Worm (Caenorhabditis elegans) whole organism, L1 larva: ENCODE results near the gene T19D12.4.

Experiments used
- ama-1 ChIP-seq: fragments of 150-350 bp; optimal IDR thresholded peaks from 2 replicates; lab custom pipeline; 2014
- ceh-88 ChIP-seq: fragments of 200-800 bp; sonication (Bioruptor generic); IDR thresholded peaks from 2 replicates; pipeline ENCODE4 v1.3.6; 2022; ENCODE audit warnings: missing genetic modification characterization, missing compliant biosample characterization
- efl-1 ChIP-seq, 4 experiments: fragments of 150-350 bp; optimal IDR thresholded peaks in 3 of 4; peaks in 1 of 4; 1 replicate in 1 of 4; 2 replicates in 3 of 4; lab custom pipeline; 2014; ENCODE audit warnings: missing biosample characterization in 2 of 4, missing genetic modification characterization in 2 of 4, missing genetic modification reagents in 2 of 4
- egl-27 ChIP-seq, 2 experiments: fragments of 150-350 bp in 1 of 2; sonication (generic microtip); optimal IDR thresholded peaks; 3 replicates each; lab custom pipeline; 2017 to 2018; ENCODE audit warnings: missing biosample characterization in 2 of 2, missing genetic modification characterization in 2 of 2, missing genetic modification reagents in 2 of 2
- lin-13 ChIP-seq: fragments of 150-350 bp; optimal IDR thresholded peaks from 2 replicates; lab custom pipeline; 2014; ENCODE audit warnings: missing biosample characterization, missing genetic modification reagents, missing genetic modification characterization
- lin-35 ChIP-seq, 2 experiments: fragments of 150-350 bp; optimal IDR thresholded peaks; 2 replicates each; lab custom pipeline; 2014; ENCODE audit warnings: missing biosample characterization in 2 of 2, missing genetic modification characterization in 2 of 2, missing genetic modification reagents in 2 of 2
- nhr-19 ChIP-seq: fragments of 200-800 bp; sonication (Bioruptor generic); conservative IDR thresholded peaks from 2 replicates; pipeline ENCODE4 v1.3.6; 2022; ENCODE audit warnings: missing genetic modification characterization, missing compliant biosample characterization
- nhr-237 ChIP-seq: fragments of 150-350 bp; optimal IDR thresholded peaks from 2 replicates; lab custom pipeline; 2014; ENCODE audit warnings: missing biosample characterization, missing genetic modification characterization
- nhr-77 ChIP-seq: fragments of 150-350 bp; optimal IDR thresholded peaks from 2 replicates; lab custom pipeline; 2014; ENCODE audit warnings: missing biosample characterization, missing genetic modification characterization
- tlp-1 ChIP-seq: fragments of 150-350 bp; optimal IDR thresholded peaks from 2 replicates; lab custom pipeline; 2014; ENCODE audit warnings: missing biosample characterization, missing genetic modification characterization
- ztf-4 ChIP-seq: fragments of 150-350 bp; optimal IDR thresholded peaks from 2 replicates; lab custom pipeline; 2014; ENCODE audit warnings: missing biosample characterization, missing genetic modification characterization

ce11 chrII:6594151-6594550, 36.8 kb upstream of the T19D12.4 start, which contains the start of gene aipr-1:
- TF ChIP-seq nhr-237 (tag; lab: Kevin White, UChicago) (no peak), tlp-1 (tag; lab: Kevin White, UChicago) (no peak), lin-35 (GFP tag; optimal IDR thresholded peaks at IDR 0.05; lab: Kevin White, UChicago) (no peak), nhr-19 (GFP tag; lab: Robert Waterston, UW) (no peak), efl-1 (optimal IDR thresholded peaks at IDR 0.05; lab: Kevin White, UChicago) (no peak), efl-1 (GFP tag; optimal IDR thresholded peaks at IDR 0.05 in 1 of 2; lab: Kevin White, UChicago) (no peak), nhr-77 (tag; lab: Kevin White, UChicago) (no peak), ama-1 (no peak), ceh-88 (GFP tag; lab: Robert Waterston, UW) (no peak), lin-13 (GFP tag; lab: Kevin White, UChicago) (no peak), egl-27 (tag; optimal IDR thresholded peaks at IDR 0.05; lab: Kevin White, UChicago) (no peak), ztf-4 (no peak)
